Worm (Caenorhabditis elegans) whole organism, young adult: Measurements from ENCODE around the gene rsp-1.

ENCODE experiments used
- B0035.1 ChIP-seq: sonication (generic microtip); optimal IDR thresholded peaks from 2 replicates; lab custom pipeline; 2016; ENCODE audit warnings: missing genetic modification characterization, mild to moderate bottlenecking, missing compliant biosample characterization, missing genotype, missing genetic modification reagents
- B0261.1 ChIP-seq: sonication (generic microtip); optimal IDR thresholded peaks from 2 replicates; lab custom pipeline; 2016; ENCODE audit warnings: mild to moderate bottlenecking, missing genetic modification characterization, moderate library complexity, missing compliant biosample characterization
- C06A6.2 ChIP-seq: fragments of 200-800 bp; sonication (Bioruptor generic); conservative IDR thresholded peaks from 2 replicates; pipeline ENCODE4 v1.3.6; 2022; ENCODE audit warnings: missing genetic modification characterization, missing compliant biosample characterization
- D2030.7 ChIP-seq: fragments of 200-800 bp; sonication (Bioruptor generic); IDR thresholded peaks from 2 replicates; pipeline ENCODE4 v1.3.6; 2022; ENCODE audit warnings: missing genetic modification reagents, missing genetic modification characterization, missing compliant biosample characterization
- F49E8.2 ChIP-seq: sonication (generic microtip); optimal IDR thresholded peaks from 3 replicates; lab custom pipeline; 2017; ENCODE audit warnings: missing genetic modification characterization, mild to moderate bottlenecking, missing compliant biosample characterization, antibody characterized with exemption, moderate library complexity; ENCODE audit not compliant: insufficient read depth
- F57A8.1 ChIP-seq: fragments of 200-800 bp; sonication (Bioruptor generic); optimal IDR thresholded peaks from 2 replicates; lab custom pipeline; 2018; ENCODE audit warnings: mild to moderate bottlenecking, missing genetic modification characterization, moderate library complexity, missing compliant biosample characterization
- K12H6.12 ChIP-seq: fragments of 200-800 bp; sonication (Bioruptor generic); optimal IDR thresholded peaks from 2 replicates; lab custom pipeline; 2018; ENCODE audit warnings: mild to moderate bottlenecking, missing genetic modification characterization, missing compliant biosample characterization
- T26A5.8 ChIP-seq: sonication (generic microtip); optimal IDR thresholded peaks from 2 replicates; lab custom pipeline; 2016; ENCODE audit warnings: missing genetic modification characterization, missing compliant biosample characterization
- Y79H2A.3 ChIP-seq: fragments of 200-800 bp; sonication (Bioruptor generic); conservative IDR thresholded peaks from 2 replicates; pipeline ENCODE4 v1.3.6; 2022; ENCODE audit warnings: missing genetic modification reagents, missing genetic modification characterization, missing compliant biosample characterization
- ZK185.1 ChIP-seq: sonication (generic microtip); optimal IDR thresholded peaks from 2 replicates; lab custom pipeline; 2016; ENCODE audit warnings: mild to moderate bottlenecking, missing genetic modification characterization, missing compliant biosample characterization; ENCODE audit not compliant: poor library complexity, severe bottlenecking
- aptf-3 ChIP-seq: fragments of 200-800 bp; sonication (Bioruptor generic); IDR thresholded peaks from 2 replicates; pipeline ENCODE4 v1.3.6; 2022; ENCODE audit warnings: missing genetic modification characterization, missing compliant biosample characterization
- ceh-40 ChIP-seq: fragments of 200-800 bp; sonication (Bioruptor generic); IDR thresholded peaks from 2 replicates; pipeline ENCODE4 v1.3.6; 2022; ENCODE audit warnings: missing genetic modification characterization, missing compliant biosample characterization
- ceh-79 ChIP-seq: sonication (generic microtip); optimal IDR thresholded peaks from 2 replicates; lab custom pipeline; 2017; ENCODE audit warnings: mild to moderate bottlenecking, missing genetic modification characterization, missing compliant biosample characterization
- die-1 ChIP-seq: sonication (generic microtip); optimal IDR thresholded peaks from 2 replicates; lab custom pipeline; 2016; ENCODE audit warnings: missing genotype, mild to moderate bottlenecking, missing genetic modification characterization, missing compliant biosample characterization
- dpl-1 ChIP-seq: fragments of 150-350 bp; optimal IDR thresholded peaks from 2 replicates; lab custom pipeline; 2014; ENCODE audit warnings: missing biosample characterization, missing genetic modification reagents, missing genetic modification characterization
- efl-1 ChIP-seq: fragments of 150-350 bp; optimal IDR thresholded peaks from 2 replicates; lab custom pipeline; 2014; ENCODE audit warnings: missing biosample characterization, missing genetic modification reagents, missing genetic modification characterization
- egl-18 ChIP-seq: fragments of 200-800 bp; sonication (Bioruptor generic); IDR thresholded peaks from 2 replicates; pipeline ENCODE4 v1.3.6; 2022; ENCODE audit warnings: missing genetic modification reagents, missing genetic modification characterization, missing compliant biosample characterization
- egl-44 ChIP-seq: fragments of 200-800 bp; sonication (Bioruptor generic); IDR thresholded peaks from 2 replicates; pipeline ENCODE4 v1.3.6; 2022; ENCODE audit warnings: missing genetic modification reagents, missing genetic modification characterization, missing compliant biosample characterization
- him-1 ChIP-seq: sonication (generic microtip); optimal IDR thresholded peaks from 2 replicates; lab custom pipeline; 2016; ENCODE audit warnings: missing genotype, missing genetic modification reagents, missing genetic modification characterization, missing compliant biosample characterization
- hmg-1.2 ChIP-seq: fragments of 200-800 bp; sonication (Bioruptor generic); IDR thresholded peaks from 2 replicates; pipeline ENCODE4 v1.3.6; 2022; ENCODE audit warnings: missing genetic modification reagents, missing genetic modification characterization, missing compliant biosample characterization
- hsf-1 ChIP-seq: fragments of 200-800 bp; sonication (Bioruptor generic); IDR thresholded peaks from 2 replicates; pipeline ENCODE4 v1.3.6; 2022; ENCODE audit warnings: missing genetic modification reagents, missing genetic modification characterization, missing compliant biosample characterization
- let-607 ChIP-seq, 2 experiments: fragments of 200-800 bp in 1 of 2; sonication (Bioruptor generic) in 1 of 2; sonication (generic microtip) in 1 of 2; optimal IDR thresholded peaks; 2 replicates each; lab custom pipeline; 2016 to 2018; ENCODE audit warnings: mild to moderate bottlenecking in 2 of 2, missing compliant biosample characterization in 2 of 2, missing genetic modification characterization in 2 of 2, moderate library complexity in 2 of 2, missing genotype in 1 of 2
- lir-1 ChIP-seq: fragments of 200-800 bp; sonication (Bioruptor generic); conservative IDR thresholded peaks from 2 replicates; pipeline ENCODE4 v1.3.6; 2022; ENCODE audit warnings: missing genetic modification reagents, missing genetic modification characterization, missing compliant biosample characterization
- lsl-1 ChIP-seq: fragments of 200-800 bp; sonication (Bioruptor generic); optimal IDR thresholded peaks from 2 replicates; lab custom pipeline; 2018; ENCODE audit warnings: mild to moderate bottlenecking, missing genetic modification characterization, moderate library complexity, missing compliant biosample characterization
- madf-6 ChIP-seq: fragments of 200-800 bp; sonication (Bioruptor generic); IDR thresholded peaks from 2 replicates; pipeline ENCODE4 v1.3.6; 2022; ENCODE audit warnings: missing genetic modification reagents, missing genetic modification characterization, missing compliant biosample characterization
- mcd-1 ChIP-seq: fragments of 200-800 bp; sonication (Bioruptor generic); IDR thresholded peaks from 2 replicates; pipeline ENCODE4 v1.3.6; 2022; ENCODE audit warnings: missing genetic modification reagents, missing genetic modification characterization, missing compliant biosample characterization
- mel-28 ChIP-seq: sonication (generic microtip); optimal IDR thresholded peaks from 2 replicates; lab custom pipeline; 2016; ENCODE audit warnings: borderline replicate concordance, mild to moderate bottlenecking, missing genetic modification characterization, missing compliant biosample characterization
- mxl-1 ChIP-seq: sonication (generic microtip); optimal IDR thresholded peaks from 2 replicates; lab custom pipeline; 2016; ENCODE audit warnings: missing genetic modification characterization, missing compliant biosample characterization
- nfya-1 ChIP-seq: sonication (generic microtip); optimal IDR thresholded peaks from 2 replicates; lab custom pipeline; 2017; ENCODE audit warnings: antibody characterized with exemption, missing compliant biosample characterization, missing genetic modification characterization, borderline replicate concordance; ENCODE audit not compliant: insufficient read depth
- nhr-120 ChIP-seq: fragments of 200-800 bp; sonication (Bioruptor generic); IDR thresholded peaks from 2 replicates; pipeline ENCODE4 v1.3.6; 2022; ENCODE audit warnings: missing genetic modification characterization, missing compliant biosample characterization
- rcor-1 ChIP-seq: fragments of 200-800 bp; sonication (Bioruptor generic); IDR thresholded peaks from 2 replicates; pipeline ENCODE4 v1.3.6; 2022; ENCODE audit warnings: missing genetic modification reagents, missing genetic modification characterization, missing compliant biosample characterization
- rec-8 ChIP-seq, 2 experiments: sonication (generic microtip); optimal IDR thresholded peaks; 2 replicates each; lab custom pipeline; 2016; ENCODE audit warnings: mild to moderate bottlenecking in 2 of 2, missing genetic modification characterization in 2 of 2, missing genetic modification reagents in 2 of 2, missing genotype in 2 of 2, missing biosample characterization in 1 of 2, missing compliant biosample characterization in 1 of 2, moderate library complexity in 1 of 2
- rpc-1 ChIP-seq, 2 experiments: fragments of 150-350 bp in 1 of 2; sonication (generic microtip) in 1 of 2; optimal IDR thresholded peaks; 2 replicates each; lab custom pipeline; 2014 to 2018; ENCODE audit warnings: missing biosample characterization in 1 of 2, missing genetic modification characterization in 1 of 2, missing genetic modification reagents in 1 of 2, missing genotype in 1 of 2
- sea-2 ChIP-seq: fragments of 200-800 bp; sonication (Bioruptor generic); IDR thresholded peaks from 2 replicates; pipeline ENCODE4 v1.3.6; 2022; ENCODE audit warnings: missing genetic modification characterization, missing compliant biosample characterization
- snpc-1.3 ChIP-seq: sonication (generic microtip); optimal IDR thresholded peaks from 2 replicates; lab custom pipeline; 2017; ENCODE audit warnings: missing genetic modification characterization, mild to moderate bottlenecking, missing compliant biosample characterization, antibody characterized with exemption, moderate library complexity, missing genotype, missing genetic modification reagents; ENCODE audit not compliant: insufficient read depth
- snpc-3.4 ChIP-seq: sonication (generic microtip); optimal IDR thresholded peaks from 2 replicates; lab custom pipeline; 2017; ENCODE audit warnings: missing genetic modification characterization, mild to moderate bottlenecking, missing compliant biosample characterization, antibody characterized with exemption, moderate library complexity, missing genotype, missing genetic modification reagents
- somi-1 ChIP-seq: fragments of 200-800 bp; sonication (Bioruptor generic); optimal IDR thresholded peaks from 2 replicates; lab custom pipeline; 2018; ENCODE audit warnings: mild to moderate bottlenecking, missing genetic modification characterization, missing compliant biosample characterization
- sptf-2 ChIP-seq: fragments of 200-800 bp; sonication (Bioruptor generic); optimal IDR thresholded peaks from 2 replicates; lab custom pipeline; 2018; ENCODE audit warnings: mild to moderate bottlenecking, missing genetic modification characterization, missing compliant biosample characterization
- tbx-9 ChIP-seq: sonication (generic microtip); optimal IDR thresholded peaks from 2 replicates; lab custom pipeline; 2016; ENCODE audit warnings: borderline replicate concordance, missing genetic modification characterization, inconsistent platforms, missing compliant biosample characterization
- unc-130 ChIP-seq: sonication (generic microtip); optimal IDR thresholded peaks from 2 replicates; lab custom pipeline; 2016; ENCODE audit warnings: missing genetic modification reagents, missing genetic modification characterization, missing compliant biosample characterization
- xnd-1 ChIP-seq: sonication (generic microtip); optimal IDR thresholded peaks from 2 replicates; lab custom pipeline; 2016; ENCODE audit warnings: missing genotype, missing genetic modification reagents, missing genetic modification characterization, missing compliant biosample characterization
- zfh-2 ChIP-seq: fragments of 200-800 bp; sonication (Bioruptor generic); conservative IDR thresholded peaks from 2 replicates; pipeline ENCODE4 v1.3.6; 2022; ENCODE audit warnings: missing genetic modification reagents, missing genetic modification characterization, missing compliant biosample characterization
- ztf-18 ChIP-seq: sonication (generic microtip); optimal IDR thresholded peaks from 2 replicates; lab custom pipeline; 2016; ENCODE audit warnings: missing genotype, mild to moderate bottlenecking, missing genetic modification characterization, missing compliant biosample characterization
- ztf-26 ChIP-seq: sonication (generic microtip); optimal IDR thresholded peaks from 2 replicates; lab custom pipeline; 2017; ENCODE audit warnings: missing genetic modification characterization, missing compliant biosample characterization
- ztf-28 ChIP-seq: fragments of 200-800 bp; sonication (Bioruptor generic); IDR thresholded peaks from 2 replicates; pipeline ENCODE4 v1.3.6; 2022; ENCODE audit warnings: missing genetic modification reagents, missing genetic modification characterization, missing compliant biosample characterization
- ztf-6 ChIP-seq: fragments of 200-800 bp; sonication (Bioruptor generic); IDR thresholded peaks from 2 replicates; pipeline ENCODE4 v1.3.6; 2022; ENCODE audit warnings: missing genetic modification reagents, missing genetic modification characterization, missing compliant biosample characterization

Gene rsp-1

DNA sequence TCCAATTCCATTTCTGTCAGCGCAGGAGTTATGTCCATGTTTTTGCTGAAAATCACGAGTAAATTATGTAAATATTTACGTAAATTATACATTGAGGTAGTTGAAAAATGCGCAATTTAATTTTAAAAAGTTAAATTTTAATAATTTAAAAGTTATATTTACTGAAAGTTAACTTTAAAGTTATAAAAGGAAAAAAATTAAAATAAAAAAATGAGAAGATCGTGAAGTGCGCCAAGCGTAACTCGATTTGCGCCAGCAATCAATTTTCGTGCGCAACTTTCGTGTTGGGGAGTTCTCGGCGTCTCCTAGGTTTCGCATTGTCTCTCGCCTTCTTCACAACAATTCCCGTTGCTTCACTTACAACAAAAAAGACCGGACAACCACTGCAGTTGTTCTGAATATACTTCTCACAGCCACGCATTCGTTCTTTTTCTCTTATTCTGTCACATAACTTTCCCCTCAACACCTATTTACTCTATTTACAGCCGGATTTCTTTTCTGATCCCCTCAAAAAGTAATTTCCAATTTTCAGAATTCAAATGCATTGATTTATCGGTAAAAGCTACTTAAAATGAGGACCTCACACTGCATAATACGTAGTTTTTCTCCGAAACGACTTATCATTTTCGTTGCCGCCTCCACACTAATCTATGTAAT is 20.5 kb downstream of the rsp-1 start, which contains the start of the genes metl-1 and W02B12.11 (continued):
- TF ChIP-seq rcor-1 (GFP tag; lab: Robert Waterston, UW): peak; percentile 92
- TF ChIP-seq efl-1 (GFP tag; lab: Kevin White, UChicago): no peak
- peak; percentile 33 for TF ChIP-seq die-1 (tag; lab: Kevin White, UChicago)
- TF ChIP-seq ztf-26 (tag; lab: Kevin White, UChicago): peak; percentile 44
- TF ChIP-seq aptf-3 (GFP tag; lab: Robert Waterston, UW): no peak
- peak; percentile 69 for TF ChIP-seq C06A6.2
- TF ChIP-seq snpc-1.3 (tag; lab: Kevin White, UChicago): no peak
- no peak for TF ChIP-seq ztf-28
- peak; percentile 69 for TF ChIP-seq ZK185.1 (tag; lab: Kevin White, UChicago)
- TF ChIP-seq snpc-3.4 (tag; lab: Kevin White, UChicago): peak; percentile 41
- peak; percentile 3 for TF ChIP-seq B0261.1 (tag; lab: Kevin White, UChicago)
- TF ChIP-seq egl-18: 0 out of 2 replicates have a peak, but pooled peaks have one; percentile 38
- no peak for TF ChIP-seq ceh-40
- TF ChIP-seq madf-6 (GFP tag; lab: Robert Waterston, UW): peak; percentile 91
- peak; percentile 88 for TF ChIP-seq mcd-1 (GFP tag; lab: Robert Waterston, UW)
- no peak for TF ChIP-seq ztf-6 (GFP tag; lab: Robert Waterston, UW)
- peak; percentile 29 for TF ChIP-seq dpl-1
- no peak for TF ChIP-seq egl-44 (GFP tag; lab: Robert Waterston, UW)
- peak; percentile 50 for TF ChIP-seq somi-1 (GFP tag; lab: Kevin White, UChicago)
- peak; percentile 79 for TF ChIP-seq hsf-1 (GFP tag; lab: Robert Waterston, UW)
- no peak for TF ChIP-seq nhr-120 (GFP tag; lab: Robert Waterston, UW)
- no peak for TF ChIP-seq ceh-79
- no peak for TF ChIP-seq nfya-1
- peak; percentile 8 for TF ChIP-seq unc-130
- TF ChIP-seq rec-8 (tag; optimal IDR thresholded peaks at IDR 0.05; lab: Kevin White, UChicago): peak in 1 of 2 experiments; percentile 28
- TF ChIP-seq tbx-9: no peak
- peak; percentile 99 for TF ChIP-seq ztf-18 (tag; lab: Kevin White, UChicago)
- TF ChIP-seq mel-28 (tag; lab: Kevin White, UChicago): no peak
- no peak for TF ChIP-seq mxl-1
- TF ChIP-seq Y79H2A.3: no peak
- 0 out of 2 replicates have a peak, but pooled peaks have one; percentile 30 for TF ChIP-seq lir-1 (GFP tag; lab: Robert Waterston, UW)
- TF ChIP-seq F57A8.1 (GFP tag; lab: Kevin White, UChicago): no peak
- no peak for TF ChIP-seq T26A5.8 (tag; lab: Kevin White, UChicago)
- peak in 1 of 2 experiments; percentile 57 for TF ChIP-seq let-607 (tag; optimal IDR thresholded peaks at IDR 0.05; lab: Kevin White, UChicago)
- TF ChIP-seq lsl-1 (GFP tag; lab: Kevin White, UChicago): peak; percentile 75
- TF ChIP-seq hmg-1.2 (GFP tag; lab: Robert Waterston, UW): peak; percentile 92
- TF ChIP-seq zfh-2: peak; percentile 69; the same call in 1 of the 2 replicates
- TF ChIP-seq him-1 (tag; lab: Kevin White, UChicago): no peak
- TF ChIP-seq rpc-1 (optimal IDR thresholded peaks at IDR 0.05; lab: Kevin White, UChicago): no peak
- TF ChIP-seq rpc-1 (tag; optimal IDR thresholded peaks at IDR 0.05; lab: Kevin White, UChicago): no peak
- peak; percentile 12 for TF ChIP-seq F49E8.2
- peak; percentile 80 for TF ChIP-seq D2030.7 (GFP tag; lab: Robert Waterston, UW)
- TF ChIP-seq sea-2 (GFP tag; lab: Robert Waterston, UW): no peak
- TF ChIP-seq sptf-2 (GFP tag; lab: Kevin White, UChicago): no peak
- TF ChIP-seq K12H6.12: peak; percentile 23
- TF ChIP-seq xnd-1: peak; percentile 61
- TF ChIP-seq B0035.1 (tag; lab: Kevin White, UChicago): peak; percentile 9
